Fruit fly (Drosophila melanogaster) Kc167 (cell line): Measurements from ENCODE around the gene CG5026.

ENCODE experiments used
- Sin3A ChIP-seq: fragments of >200 bp; optimal IDR thresholded peaks from 2 replicates; lab custom pipeline; 2018; ENCODE audit warnings: missing external identifiers
- psq ChIP-seq: fragments of >200 bp; optimal IDR thresholded peaks from 2 replicates; lab custom pipeline; 2017; ENCODE audit warnings: missing external identifiers
- ttk ChIP-seq: sonication (Bioruptor generic); optimal IDR thresholded peaks from 2 replicates; lab custom pipeline; 2017; ENCODE audit warnings: missing external identifiers

DNA sequence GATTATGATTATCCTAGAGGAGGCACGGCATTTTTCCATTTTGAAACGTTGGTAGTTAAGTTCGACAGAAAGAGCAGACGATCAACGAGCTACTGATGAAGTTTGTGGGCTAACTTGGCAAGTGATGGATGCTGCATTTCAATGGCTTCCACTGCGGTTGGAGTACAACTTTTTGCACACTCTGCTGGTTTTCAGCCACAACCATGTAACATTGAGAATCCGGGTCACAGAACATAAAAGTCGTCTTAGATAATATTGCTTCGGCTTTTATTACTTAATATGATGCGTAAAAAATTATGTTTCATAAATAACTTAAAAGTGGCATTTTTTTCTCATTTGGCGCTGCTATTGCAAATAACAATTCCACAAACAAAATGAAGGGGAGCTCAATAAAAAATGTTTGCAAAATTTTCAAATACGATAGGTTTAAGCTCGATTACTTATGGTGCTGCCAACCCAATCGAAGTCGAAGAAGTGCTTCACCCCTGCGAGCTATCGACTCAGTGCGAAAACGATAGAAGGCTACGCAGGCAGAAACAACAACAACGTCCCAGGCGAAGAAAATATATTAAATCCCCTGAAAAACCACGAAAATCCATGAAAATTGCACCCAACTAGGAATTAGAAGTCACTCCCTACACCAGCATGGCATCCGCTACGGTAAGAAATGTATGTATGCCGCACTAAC, 1.9 kb upstream of the CG5026 start, which contains the start of the genes CG5653 and CG5021:
- TF ChIP-seq ttk (lab: Kevin White, UChicago) = no peak
- TF ChIP-seq Sin3A (lab: Kevin White, UChicago) = no peak
- no peak for TF ChIP-seq psq (lab: Kevin White, UChicago)
